Worm (Caenorhabditis elegans) whole organism, early embryonic: ENCODE results near the gene ndus-8.

Source experiments
- F13C5.2 ChIP-seq: sonication (generic microtip); optimal IDR thresholded peaks from 2 replicates; lab custom pipeline; 2017; ENCODE audit warnings: mild to moderate bottlenecking, missing genetic modification characterization, inconsistent platforms, missing compliant biosample characterization
- aly-1 ChIP-seq: sonication (generic microtip); optimal IDR thresholded peaks from 2 replicates; lab custom pipeline; 2016; ENCODE audit warnings: missing genetic modification characterization, missing compliant biosample characterization
- ama-1 ChIP-seq: fragments of 150-350 bp; optimal IDR thresholded peaks from 2 replicates; lab custom pipeline; 2014
- ceh-13 ChIP-seq: fragments of 200-800 bp; sonication (Bioruptor generic); optimal IDR thresholded peaks from 2 replicates; lab custom pipeline; 2018; ENCODE audit warnings: mild to moderate bottlenecking, missing genetic modification characterization, missing compliant biosample characterization
- ceh-36 ChIP-seq: sonication (generic microtip); optimal IDR thresholded peaks from 2 replicates; lab custom pipeline; 2016; ENCODE audit warnings: missing genetic modification characterization, inconsistent platforms, missing compliant biosample characterization
- ets-7 ChIP-seq: sonication (generic microtip); optimal IDR thresholded peaks from 2 replicates; lab custom pipeline; 2016; ENCODE audit warnings: missing genotype, missing genetic modification characterization, missing compliant biosample characterization
- flt-1 ChIP-seq: fragments of 200-800 bp; sonication (Bioruptor generic); IDR thresholded peaks from 2 replicates; pipeline ENCODE4 v1.3.6; 2022; ENCODE audit warnings: missing genetic modification characterization, missing compliant biosample characterization
- hmbx-1 ChIP-seq: sonication (generic microtip); optimal IDR thresholded peaks from 2 replicates; lab custom pipeline; 2016; ENCODE audit warnings: mild to moderate bottlenecking, missing genetic modification characterization, missing compliant biosample characterization
- hmg-4 ChIP-seq: fragments of 200-800 bp; sonication (Bioruptor generic); optimal IDR thresholded peaks from 2 replicates; lab custom pipeline; 2018; ENCODE audit warnings: mild to moderate bottlenecking, missing genetic modification characterization, missing compliant biosample characterization
- pes-1 ChIP-seq: fragments of 200-800 bp; sonication (Bioruptor generic); IDR thresholded peaks from 2 replicates; pipeline ENCODE4 v1.3.6; 2022; ENCODE audit warnings: missing genetic modification reagents, missing genetic modification characterization, missing compliant biosample characterization
- scrt-1 ChIP-seq: fragments of 200-800 bp; sonication (Bioruptor generic); IDR thresholded peaks from 2 replicates; pipeline ENCODE4 v1.3.6; 2022; ENCODE audit warnings: missing genetic modification characterization, missing compliant biosample characterization
- sea-1 ChIP-seq: fragments of 200-800 bp; sonication (Bioruptor generic); conservative IDR thresholded peaks from 2 replicates; pipeline ENCODE4 v1.3.6; 2022; ENCODE audit warnings: missing genetic modification characterization, missing compliant biosample characterization
- tbx-37 ChIP-seq: fragments of 200-800 bp; sonication (Bioruptor generic); conservative IDR thresholded peaks from 2 replicates; pipeline ENCODE4 v1.3.6; 2022; ENCODE audit warnings: missing genetic modification reagents, missing genetic modification characterization, missing compliant biosample characterization
- tra-4 ChIP-seq: sonication (generic microtip); optimal IDR thresholded peaks from 2 replicates; lab custom pipeline; 2017; ENCODE audit warnings: missing genetic modification characterization, missing compliant biosample characterization

- TF ChIP-seq F13C5.2 (tag; lab: Kevin White, UChicago), result no peak
- TF ChIP-seq ama-1, result no peak
- TF ChIP-seq ceh-36 (tag; lab: Kevin White, UChicago), result no peak
- TF ChIP-seq sea-1 (GFP tag; lab: Robert Waterston, UW), result no peak
- no peak for TF ChIP-seq scrt-1
- no peak for TF ChIP-seq flt-1
- TF ChIP-seq hmg-4 (GFP tag; lab: Kevin White, UChicago), result no peak
- no peak for TF ChIP-seq pes-1 (GFP tag; lab: Robert Waterston, UW)
- TF ChIP-seq ets-7 (tag; lab: Kevin White, UChicago), result no peak
- no peak for TF ChIP-seq ceh-13 (GFP tag; lab: Kevin White, UChicago)
- no peak for TF ChIP-seq hmbx-1
- TF ChIP-seq tbx-37 (GFP tag; lab: Robert Waterston, UW), result no peak
- no peak for TF ChIP-seq tra-4
- no peak for TF ChIP-seq aly-1 (tag; lab: Kevin White, UChicago)
Measured at ce11 chrIII:7242988-7243387, 9.0 kb upstream of the ndus-8 start, which contains the start of gene osm-10.
